Fruit fly (Drosophila melanogaster) whole organism, prepupa: ENCODE results near the gene flfl.
A peak's percentile ranks its signal among the peaks of the same experiment; 100 is the strongest.

Experiments
- CG10631 ChIP-seq: fragments of 200-800 bp; sonication (Bioruptor generic); optimal IDR thresholded peaks from 2 replicates; lab custom pipeline; 2016; ENCODE audit warnings: missing biosample characterization, missing genetic modification characterization
- CG11294 ChIP-seq: fragments of 200-800 bp; sonication (Bioruptor generic); IDR thresholded peaks from 2 replicates; pipeline ENCODE4 v1.3.6; 2022; ENCODE audit warnings: missing biosample characterization, missing genetic modification characterization
- CG11762 ChIP-seq: fragments of 200-800 bp; sonication (Bioruptor generic); optimal IDR thresholded peaks from 3 replicates; lab custom pipeline; 2016; ENCODE audit warnings: missing biosample characterization, missing genetic modification characterization; ENCODE audit not compliant: insufficient read depth
- CG11902 ChIP-seq: fragments of 200-800 bp; sonication (Bioruptor generic); optimal IDR thresholded peaks from 3 replicates; lab custom pipeline; 2016; ENCODE audit warnings: missing biosample characterization, missing genetic modification characterization
- CG16779 ChIP-seq: fragments of 200-800 bp; sonication (Bioruptor generic); optimal IDR thresholded peaks from 3 replicates; lab custom pipeline; 2017; ENCODE audit warnings: missing biosample characterization, mild to moderate bottlenecking, missing genetic modification characterization
- CG3032 ChIP-seq: fragments of 200-800 bp; optimal IDR thresholded peaks from 2 replicates; lab custom pipeline; 2019; ENCODE audit warnings: missing biosample characterization, mild to moderate bottlenecking, missing genetic modification characterization, moderate library complexity
- CG32006 ChIP-seq: fragments of 200-800 bp; sonication (Bioruptor generic); optimal IDR thresholded peaks from 3 replicates; lab custom pipeline; 2017; ENCODE audit warnings: missing biosample characterization, mild to moderate bottlenecking, missing genetic modification characterization
- CG34406 ChIP-seq: fragments of 200-800 bp; sonication (Bioruptor generic); optimal IDR thresholded peaks from 3 replicates; lab custom pipeline; 2016; ENCODE audit warnings: missing biosample characterization, missing genetic modification characterization
- CG3919 ChIP-seq: fragments of 200-800 bp; sonication (Bioruptor generic); optimal IDR thresholded peaks from 3 replicates; lab custom pipeline; 2016; ENCODE audit warnings: missing biosample characterization, missing genetic modification characterization
- CG4318 ChIP-seq: fragments of 200-800 bp; sonication (Bioruptor generic); optimal IDR thresholded peaks from 3 replicates; lab custom pipeline; 2017; ENCODE audit warnings: missing biosample characterization, mild to moderate bottlenecking, missing genetic modification characterization
- CG6163 ChIP-seq: fragments of 200-800 bp; sonication (Bioruptor generic); IDR thresholded peaks from 3 replicates; pipeline ENCODE4 v1.3.6; 2022; ENCODE audit warnings: missing biosample characterization, missing genetic modification characterization
- CG6792 ChIP-seq: fragments of 200-800 bp; sonication (Bioruptor generic); optimal IDR thresholded peaks from 3 replicates; lab custom pipeline; 2016; ENCODE audit warnings: missing biosample characterization, missing genetic modification characterization
- CG6854 ChIP-seq: fragments of 200-800 bp; sonication (Bioruptor generic); optimal IDR thresholded peaks from 2 replicates; lab custom pipeline; 2017; ENCODE audit warnings: missing biosample characterization, mild to moderate bottlenecking, missing genetic modification characterization
- CG8119 ChIP-seq: fragments of 200-800 bp; sonication (Bioruptor generic); IDR thresholded peaks from 3 replicates; pipeline ENCODE4 v1.3.6; 2022; ENCODE audit warnings: missing biosample characterization, missing genetic modification characterization
- CG8319 ChIP-seq: fragments of 200-800 bp; sonication (Bioruptor generic); optimal IDR thresholded peaks from 3 replicates; lab custom pipeline; 2016; ENCODE audit warnings: missing biosample characterization, missing genetic modification characterization
- CG8632 ChIP-seq: fragments of 200-800 bp; sonication (Bioruptor generic); optimal IDR thresholded peaks from 3 replicates; lab custom pipeline; 2016; ENCODE audit warnings: missing biosample characterization, missing genetic modification characterization
- CG9139 ChIP-seq: fragments of 200-800 bp; sonication (Bioruptor generic); optimal IDR thresholded peaks from 3 replicates; lab custom pipeline; 2017; ENCODE audit warnings: missing biosample characterization, mild to moderate bottlenecking, missing genetic modification characterization
- Eip75B ChIP-seq: fragments of 200-800 bp; sonication (Bioruptor generic); optimal IDR thresholded peaks from 3 replicates; lab custom pipeline; 2016; ENCODE audit warnings: missing biosample characterization, missing genetic modification characterization
- Eip78C ChIP-seq: fragments of 200-800 bp; sonication (Bioruptor generic); peaks from one replicate; lab custom pipeline; 2016; ENCODE audit warnings: missing biosample characterization, missing genetic modification characterization
- Ets21C ChIP-seq: fragments of 200-800 bp; sonication (Bioruptor generic); optimal IDR thresholded peaks from 3 replicates; lab custom pipeline; 2016; ENCODE audit warnings: missing biosample characterization, missing genetic modification characterization
- Ets96B ChIP-seq: fragments of 200-800 bp; optimal IDR thresholded peaks from 2 replicates; lab custom pipeline; 2019; ENCODE audit warnings: missing biosample characterization, mild to moderate bottlenecking, missing genetic modification characterization, moderate library complexity
- Gug ChIP-seq: fragments of 200-800 bp; sonication (Bioruptor generic); IDR thresholded peaks from 2 replicates; pipeline ENCODE4 v1.3.6; 2022; ENCODE audit warnings: missing biosample characterization, missing genetic modification characterization
- Hr38 ChIP-seq: sonication (Bioruptor generic); optimal IDR thresholded peaks from 2 replicates; lab custom pipeline; 2016; ENCODE audit warnings: missing biosample characterization, missing genetic modification characterization
- Hr39 ChIP-seq: fragments of 200-800 bp; sonication (Bioruptor generic); optimal IDR thresholded peaks from 2 replicates; lab custom pipeline; 2016; ENCODE audit warnings: missing biosample characterization, missing genetic modification characterization
- Lpt ChIP-seq: fragments of 200-800 bp; sonication (Bioruptor generic); optimal IDR thresholded peaks from 3 replicates; lab custom pipeline; 2016; ENCODE audit warnings: missing biosample characterization, missing genetic modification characterization
- Met ChIP-seq: fragments of 200-800 bp; sonication (Bioruptor generic); optimal IDR thresholded peaks from 3 replicates; lab custom pipeline; 2016; ENCODE audit warnings: missing biosample characterization, missing genetic modification characterization
- OdsH ChIP-seq: fragments of 200-800 bp; sonication (Bioruptor generic); optimal IDR thresholded peaks from 3 replicates; lab custom pipeline; 2016; ENCODE audit warnings: missing biosample characterization, missing genetic modification characterization
- Smox ChIP-seq: fragments of 200-800 bp; sonication (Bioruptor generic); optimal IDR thresholded peaks from 3 replicates; lab custom pipeline; 2016; ENCODE audit warnings: missing biosample characterization, missing genetic modification characterization
- Sox102F ChIP-seq: fragments of 200-800 bp; sonication (Bioruptor generic); optimal IDR thresholded peaks from 2 replicates; lab custom pipeline; 2016; ENCODE audit warnings: missing biosample characterization, mild to moderate bottlenecking, missing genetic modification characterization
- Sox14 ChIP-seq: fragments of 200-800 bp; sonication (Bioruptor generic); optimal IDR thresholded peaks from 3 replicates; lab custom pipeline; 2016; ENCODE audit warnings: missing biosample characterization, missing genetic modification characterization
- achi ChIP-seq: fragments of 200-800 bp; sonication (Bioruptor generic); optimal IDR thresholded peaks from 3 replicates; lab custom pipeline; 2016; ENCODE audit warnings: missing biosample characterization, missing genetic modification characterization
- acj6 ChIP-seq: fragments of 200-800 bp; sonication (Bioruptor generic); optimal IDR thresholded peaks from 3 replicates; lab custom pipeline; 2016; ENCODE audit warnings: missing biosample characterization, missing genetic modification characterization
- dac ChIP-seq: fragments of 200-800 bp; sonication (Bioruptor generic); optimal IDR thresholded peaks from 2 replicates; lab custom pipeline; 2017; ENCODE audit warnings: missing biosample characterization, mild to moderate bottlenecking, missing genetic modification characterization
- dsx ChIP-seq: fragments of 200-800 bp; optimal IDR thresholded peaks from 3 replicates; lab custom pipeline; 2019; ENCODE audit warnings: missing biosample characterization, mild to moderate bottlenecking, missing genetic modification characterization, moderate library complexity; ENCODE audit not compliant: poor library complexity, severe bottlenecking
- eg ChIP-seq: fragments of 200-800 bp; sonication (Bioruptor generic); IDR thresholded peaks from 3 replicates; pipeline ENCODE4 v1.3.6; 2022; ENCODE audit warnings: missing biosample characterization, missing genetic modification characterization
- esn ChIP-seq: fragments of 200-800 bp; sonication (Bioruptor generic); optimal IDR thresholded peaks from 2 replicates; lab custom pipeline; 2016; ENCODE audit warnings: missing biosample characterization, mild to moderate bottlenecking, missing genetic modification characterization, moderate library complexity
- fd59A ChIP-seq: fragments of 200-800 bp; sonication (Bioruptor generic); optimal IDR thresholded peaks from 2 replicates; lab custom pipeline; 2017; ENCODE audit warnings: missing biosample characterization, mild to moderate bottlenecking, missing genetic modification characterization, missing genetic modification reagents
- fd85E ChIP-seq: fragments of 200-800 bp; sonication (Bioruptor generic); optimal IDR thresholded peaks from 3 replicates; lab custom pipeline; 2016; ENCODE audit warnings: missing biosample characterization, missing genetic modification characterization
- fkh ChIP-seq: fragments of 200-800 bp; sonication (Bioruptor generic); optimal IDR thresholded peaks from 3 replicates; lab custom pipeline; 2017; ENCODE audit warnings: missing biosample characterization, mild to moderate bottlenecking, missing genetic modification characterization, moderate library complexity
- net ChIP-seq: fragments of 200-800 bp; sonication (Bioruptor generic); optimal IDR thresholded peaks from 3 replicates; lab custom pipeline; 2016; ENCODE audit warnings: missing biosample characterization, missing genetic modification characterization
- salr ChIP-seq, 2 experiments: fragments of 200-800 bp; sonication (Bioruptor generic); optimal IDR thresholded peaks; 3 replicates each; lab custom pipeline; 2016 to 2018; ENCODE audit warnings: missing biosample characterization in 2 of 2, missing genetic modification characterization in 2 of 2, mild to moderate bottlenecking in 1 of 2
- ss ChIP-seq, 2 experiments: fragments of 200-800 bp; sonication (Bioruptor generic); optimal IDR thresholded peaks; 2 replicates in 1 of 2; 3 replicates in 1 of 2; lab custom pipeline; 2017 to 2018; ENCODE audit warnings: mild to moderate bottlenecking in 2 of 2, missing biosample characterization in 2 of 2, missing genetic modification characterization in 2 of 2, moderate library complexity in 1 of 2
- svp ChIP-seq: fragments of 200-800 bp; sonication (Bioruptor generic); peaks from one replicate; lab custom pipeline; 2016; ENCODE audit warnings: missing biosample characterization, missing genetic modification characterization
- topi ChIP-seq: fragments of 200-800 bp; sonication (Bioruptor generic); optimal IDR thresholded peaks from 3 replicates; lab custom pipeline; 2016; ENCODE audit warnings: missing biosample characterization, missing genetic modification characterization

Gene flfl

dm6 chr3R:13645874-13646370 lies 37.8 kb upstream of the flfl start, which contains the start of gene sqd (continued):
- TF ChIP-seq CG6854 (GFP tag; lab: Kevin White, UChicago) (peak; percentile 71), ss (GFP tag; optimal IDR thresholded peaks at IDR 0.05; lab: Kevin White, UChicago) (peak; percentile 28 to 67), fd59A (GFP tag; lab: Kevin White, UChicago) (peak; percentile 14), svp (GFP tag; lab: Kevin White, UChicago) (no peak), CG32006 (GFP tag; lab: Kevin White, UChicago) (peak; percentile 13), salr (GFP tag; optimal IDR thresholded peaks at IDR 0.05; lab: Kevin White, UChicago) (no peak), dsx (GFP tag; lab: Kevin White, UChicago) (peak; percentile 68), Sox14 (GFP tag; lab: Kevin White, UChicago) (peak; percentile 56), OdsH (GFP tag; lab: Kevin White, UChicago) (peak; percentile 65), fkh (GFP tag; lab: Kevin White, UChicago) (peak; percentile 81), dac (no peak), Eip75B (GFP tag; lab: Kevin White, UChicago) (peak; percentile 60), Sox102F (GFP tag; lab: Kevin White, UChicago) (peak; percentile 67), CG11902 (GFP tag; lab: Kevin White, UChicago) (peak; percentile 20), CG3032 (tag; lab: Kevin White, UChicago) (peak; percentile 25), Ets21C (GFP tag; lab: Kevin White, UChicago) (peak; percentile 51), CG16779 (no peak), CG6163 (GFP tag; lab: Robert Waterston, UW) (peak; percentile 57; the same call in 2 of the 3 replicates), CG6792 (GFP tag; lab: Kevin White, UChicago) (peak; percentile 44), Hr39 (peak; percentile 64), CG8632 (GFP tag; lab: Kevin White, UChicago) (no peak), CG3919 (GFP tag; lab: Kevin White, UChicago) (peak; percentile 70), CG8319 (GFP tag; lab: Kevin White, UChicago) (no peak), Eip78C (peak; percentile 88)

- TF ChIP-seq Gug (GFP tag; lab: Robert Waterston, UW), result no peak
- no peak for TF ChIP-seq topi (GFP tag; lab: Kevin White, UChicago)
- TF ChIP-seq eg (GFP tag; lab: Robert Waterston, UW), result 0 out of 3 replicates have a peak, but pooled peaks have one; percentile 5
- peak; percentile 77 for TF ChIP-seq dsx (GFP tag; lab: Kevin White, UChicago)
- peak; percentile 21 for TF ChIP-seq dac
- TF ChIP-seq esn, result no peak
- TF ChIP-seq Hr39, result peak; percentile 18
- TF ChIP-seq CG4318, result no peak
- TF ChIP-seq Lpt, result no peak
- TF ChIP-seq Eip75B (GFP tag; lab: Kevin White, UChicago), result no peak
- no peak for TF ChIP-seq CG11762 (GFP tag; lab: Kevin White, UChicago)
- no peak for TF ChIP-seq CG11294
- peak; percentile 71 for TF ChIP-seq CG16779
- TF ChIP-seq Eip78C, result peak; percentile 41
- TF ChIP-seq Smox (GFP tag; lab: Kevin White, UChicago), result no peak
- TF ChIP-seq CG6792 (GFP tag; lab: Kevin White, UChicago), result no peak
- TF ChIP-seq Met, result no peak
- TF ChIP-seq CG3919 (GFP tag; lab: Kevin White, UChicago), result peak; percentile 39
- peak; percentile 79 to 83 for TF ChIP-seq ss (GFP tag; optimal IDR thresholded peaks at IDR 0.05; lab: Kevin White, UChicago)
- TF ChIP-seq fd85E (GFP tag; lab: Kevin White, UChicago), result no peak
- TF ChIP-seq Ets96B (tag; lab: Kevin White, UChicago), result peak; percentile 45
- TF ChIP-seq CG8632 (GFP tag; lab: Kevin White, UChicago), result peak; percentile 14
- TF ChIP-seq OdsH (GFP tag; lab: Kevin White, UChicago), result no peak
- peak; percentile 28 for TF ChIP-seq CG3032 (tag; lab: Kevin White, UChicago)
- peak; percentile 34 for TF ChIP-seq CG6854 (GFP tag; lab: Kevin White, UChicago)
- no peak for TF ChIP-seq Ets21C (GFP tag; lab: Kevin White, UChicago)
- TF ChIP-seq net (GFP tag; lab: Kevin White, UChicago), result no peak
- TF ChIP-seq CG9139 (GFP tag; lab: Kevin White, UChicago), result peak; percentile 81
- TF ChIP-seq CG10631 (GFP tag; lab: Kevin White, UChicago), result no peak
- TF ChIP-seq CG8319 (GFP tag; lab: Kevin White, UChicago), result no peak
- TF ChIP-seq achi (GFP tag; lab: Kevin White, UChicago), result no peak
- TF ChIP-seq CG34406 (GFP tag; lab: Kevin White, UChicago), result no peak
- TF ChIP-seq CG32006 (GFP tag; lab: Kevin White, UChicago), result no peak
- TF ChIP-seq CG11902 (GFP tag; lab: Kevin White, UChicago), result no peak
- TF ChIP-seq acj6 (GFP tag; lab: Kevin White, UChicago), result no peak
- no peak for TF ChIP-seq svp (GFP tag; lab: Kevin White, UChicago)
- TF ChIP-seq CG8119, result peak; percentile 46; the same call in 1 of the 3 replicates
- no peak for TF ChIP-seq Hr38 (GFP tag; lab: Kevin White, UChicago)
These were observed 36.7 kb upstream of the flfl start, which contains the start of gene rin for dm6 chr3R:13646729-13647633. TSS of gene rin (plus strand) at chr3R:13647004.
